Fruit fly (Drosophila melanogaster) whole organism, embryonic: ENCODE measurements around the gene CG42393.

ENCODE experiments used
- CG11093 ChIP-seq: fragments of 200-800 bp; sonication (Bioruptor generic); IDR thresholded peaks from 3 replicates; pipeline ENCODE4 v1.3.6; 2022; ENCODE audit warnings: missing biosample characterization, missing genetic modification characterization
- CG11456 ChIP-seq: fragments of 200-800 bp; sonication (Bioruptor generic); IDR thresholded peaks from 3 replicates; pipeline ENCODE4 v1.3.6; 2022; ENCODE audit warnings: missing biosample characterization, missing genetic modification characterization
- CG12155 ChIP-seq: fragments of 200-800 bp; sonication (Bioruptor generic); optimal IDR thresholded peaks from 3 replicates; lab custom pipeline; 2016; ENCODE audit warnings: missing biosample characterization, missing genetic modification characterization
- CG1602 ChIP-seq: fragments of 200-800 bp; sonication (Bioruptor generic); optimal IDR thresholded peaks from 3 replicates; lab custom pipeline; 2016; ENCODE audit warnings: missing biosample characterization, missing genetic modification characterization
- CG1603 ChIP-seq: fragments of 200-800 bp; sonication (Bioruptor generic); optimal IDR thresholded peaks from 2 replicates; lab custom pipeline; 2019; ENCODE audit warnings: missing biosample characterization, mild to moderate bottlenecking, missing genetic modification characterization, moderate library complexity
- CG2678 ChIP-seq: fragments of 200-800 bp; sonication (Bioruptor generic); optimal IDR thresholded peaks from 3 replicates; lab custom pipeline; 2019; ENCODE audit warnings: missing biosample characterization, mild to moderate bottlenecking, missing genetic modification characterization, moderate library complexity
- CG33557 ChIP-seq: fragments of 200-800 bp; sonication (Bioruptor generic); optimal IDR thresholded peaks from 2 replicates; lab custom pipeline; 2019; ENCODE audit warnings: missing biosample characterization, mild to moderate bottlenecking, missing genetic modification characterization, moderate library complexity
- CG34224 ChIP-seq: fragments of 200-800 bp; sonication (Bioruptor generic); IDR thresholded peaks from 3 replicates; pipeline ENCODE4 v1.3.6; 2022; ENCODE audit warnings: missing biosample characterization, missing genetic modification characterization; ENCODE audit not compliant: partially characterized antibody
- CG4328 ChIP-seq: fragments of 200-800 bp; sonication (Bioruptor generic); optimal IDR thresholded peaks from 3 replicates; lab custom pipeline; 2017; ENCODE audit warnings: missing biosample characterization, missing genetic modification reagents, missing genetic modification characterization
- CG4820 ChIP-seq: fragments of 200-800 bp; sonication (Bioruptor generic); optimal IDR thresholded peaks from 3 replicates; lab custom pipeline; 2016; ENCODE audit warnings: missing biosample characterization, missing genetic modification characterization
- CG6683 ChIP-seq: fragments of 200-800 bp; sonication (Bioruptor generic); optimal IDR thresholded peaks from 2 replicates; lab custom pipeline; 2017; ENCODE audit warnings: missing biosample characterization, mild to moderate bottlenecking, missing genetic modification characterization, missing genetic modification reagents
- CG7745 ChIP-seq: fragments of 200-800 bp; sonication (Bioruptor generic); optimal IDR thresholded peaks from 2 replicates; lab custom pipeline; 2018; ENCODE audit warnings: missing biosample characterization, mild to moderate bottlenecking, missing genetic modification characterization, moderate library complexity
- CG7786 ChIP-seq: fragments of 200-800 bp; sonication (Bioruptor generic); optimal IDR thresholded peaks from 2 replicates; lab custom pipeline; 2016; ENCODE audit warnings: missing biosample characterization, missing genetic modification characterization
- CG8388 ChIP-seq: fragments of 200-800 bp; sonication (Bioruptor generic); optimal IDR thresholded peaks from 2 replicates; lab custom pipeline; 2019; ENCODE audit warnings: missing biosample characterization, mild to moderate bottlenecking, missing genetic modification characterization, moderate library complexity
- CG8478 ChIP-seq: fragments of >200 bp; optimal IDR thresholded peaks from 2 replicates; lab custom pipeline; 2018
- CG9215 ChIP-seq: fragments of 200-800 bp; sonication (Bioruptor generic); IDR thresholded peaks from 2 replicates; pipeline ENCODE4 v1.3.6; 2022; ENCODE audit warnings: missing biosample characterization, missing genetic modification characterization
- Dref ChIP-seq: fragments of 200-800 bp; sonication (Bioruptor generic); IDR thresholded peaks from 2 replicates; pipeline ENCODE4 v1.3.6; 2022; ENCODE audit warnings: missing biosample characterization, missing genetic modification characterization
- Ets97D ChIP-seq: fragments of 200-800 bp; sonication (Bioruptor generic); optimal IDR thresholded peaks from 3 replicates; lab custom pipeline; 2016; ENCODE audit warnings: missing biosample characterization, missing genetic modification characterization
- GATAe ChIP-seq: fragments of 200-800 bp; sonication (Bioruptor generic); conservative IDR thresholded peaks from 2 replicates; pipeline ENCODE4 v1.3.6; 2022; ENCODE audit warnings: missing biosample characterization, missing genetic modification characterization
- Hsf ChIP-seq: fragments of 200-800 bp; sonication (Bioruptor generic); optimal IDR thresholded peaks from 3 replicates; lab custom pipeline; 2016; ENCODE audit warnings: missing biosample characterization, missing genetic modification characterization
- Meics ChIP-seq: fragments of 200-800 bp; sonication (Bioruptor generic); optimal IDR thresholded peaks from 2 replicates; lab custom pipeline; 2017; ENCODE audit warnings: missing biosample characterization, mild to moderate bottlenecking, missing genetic modification characterization
- Mes4 ChIP-seq: fragments of 200-800 bp; sonication (Bioruptor generic); optimal IDR thresholded peaks from 2 replicates; lab custom pipeline; 2016; ENCODE audit warnings: missing biosample characterization, missing genetic modification characterization
- Oli ChIP-seq: fragments of 200-800 bp; sonication (Bioruptor generic); optimal IDR thresholded peaks from 2 replicates; lab custom pipeline; 2018; ENCODE audit warnings: missing biosample characterization, mild to moderate bottlenecking, missing genetic modification characterization, moderate library complexity
- Ravus ChIP-seq: fragments of 200-800 bp; sonication (Bioruptor generic); IDR thresholded peaks from 2 replicates; pipeline ENCODE4 v1.3.6; 2022; ENCODE audit warnings: missing biosample characterization, missing genetic modification characterization
- Sox102F ChIP-seq: fragments of 200-800 bp; sonication (Bioruptor generic); optimal IDR thresholded peaks from 2 replicates; lab custom pipeline; 2018; ENCODE audit warnings: missing biosample characterization, mild to moderate bottlenecking, missing genetic modification characterization, moderate library complexity
- TFAM ChIP-seq: fragments of 200-800 bp; sonication (Bioruptor generic); optimal IDR thresholded peaks from 2 replicates; lab custom pipeline; 2017; ENCODE audit warnings: missing biosample characterization, missing genetic modification characterization, inconsistent platforms
- ab ChIP-seq: fragments of 200-800 bp; sonication (Bioruptor generic); optimal IDR thresholded peaks from 2 replicates; lab custom pipeline; 2016; ENCODE audit warnings: missing biosample characterization, missing genetic modification characterization
- bowl ChIP-seq: fragments of 200-800 bp; sonication (Bioruptor generic); IDR thresholded peaks from 2 replicates; pipeline ENCODE4 v1.3.6; 2022; ENCODE audit warnings: missing biosample characterization, missing genetic modification characterization
- cg ChIP-seq: fragments of 200-800 bp; sonication (Bioruptor generic); optimal IDR thresholded peaks from 3 replicates; lab custom pipeline; 2019; ENCODE audit warnings: missing biosample characterization, mild to moderate bottlenecking, missing genetic modification characterization, moderate library complexity
- crp ChIP-seq, 2 experiments: fragments of 200-800 bp; sonication (Bioruptor generic); optimal IDR thresholded peaks; 2 replicates in 1 of 2; 3 replicates in 1 of 2; lab custom pipeline; 2017; ENCODE audit warnings: missing biosample characterization in 2 of 2, missing genetic modification characterization in 2 of 2, mild to moderate bottlenecking in 1 of 2, moderate library complexity in 1 of 2
- dati ChIP-seq: fragments of 200-800 bp; sonication (Bioruptor generic); IDR thresholded peaks from 2 replicates; pipeline ENCODE4 v1.3.6; 2022; ENCODE audit warnings: missing biosample characterization, missing genetic modification characterization
- dmrt11E ChIP-seq: fragments of 200-800 bp; sonication (Bioruptor generic); optimal IDR thresholded peaks from 3 replicates; lab custom pipeline; 2018; ENCODE audit warnings: missing biosample characterization, mild to moderate bottlenecking, missing genetic modification characterization, moderate library complexity
- hkb ChIP-seq, 2 experiments: fragments of 200-800 bp in 1 of 2; fragments of >200 bp in 1 of 2; sonication (Bioruptor generic) in 1 of 2; IDR thresholded peaks in 1 of 2; optimal IDR thresholded peaks in 1 of 2; 2 replicates each; pipeline versions ENCODE4 v1.3.6 to Lab custom; 2017 to 2022; ENCODE audit warnings: missing biosample characterization in 1 of 2, missing genetic modification characterization in 1 of 2
- kay ChIP-seq: fragments of 200-800 bp; sonication (Bioruptor generic); optimal IDR thresholded peaks from 2 replicates; lab custom pipeline; 2016; ENCODE audit warnings: missing biosample characterization, missing genetic modification characterization
- ken ChIP-seq: fragments of 200-800 bp; sonication (Bioruptor generic); IDR thresholded peaks from 3 replicates; pipeline ENCODE4 v1.3.6; 2022; ENCODE audit warnings: missing biosample characterization, missing genetic modification characterization
- klu ChIP-seq: fragments of 200-800 bp; sonication (Bioruptor generic); IDR thresholded peaks from 2 replicates; pipeline ENCODE4 v1.3.6; 2022; ENCODE audit warnings: missing biosample characterization, missing genetic modification characterization
- lilli ChIP-seq: fragments of 200-800 bp; sonication (Bioruptor generic); optimal IDR thresholded peaks from 3 replicates; lab custom pipeline; 2016; ENCODE audit warnings: missing biosample characterization, missing genetic modification characterization
- odd ChIP-seq: fragments of 200-800 bp; sonication (Bioruptor generic); optimal IDR thresholded peaks from 2 replicates; lab custom pipeline; 2017; ENCODE audit warnings: missing biosample characterization, mild to moderate bottlenecking, missing genetic modification characterization
- pan ChIP-seq, 4 experiments: fragments of >200 bp in 3 of 4; fragments of 200-800 bp in 1 of 4; sonication (Bioruptor generic) in 1 of 4; optimal IDR thresholded peaks in 3 of 4; IDR thresholded peaks in 1 of 4; 2 replicates each; pipeline versions ENCODE4 v1.3.6 to Lab custom; 2017 to 2022; ENCODE audit warnings: missing biosample characterization in 2 of 4, missing genetic modification characterization in 2 of 4, mixed read lengths in 1 of 4
- pho ChIP-seq: fragments of 200-800 bp; sonication (Bioruptor generic); optimal IDR thresholded peaks from 2 replicates; lab custom pipeline; 2016; ENCODE audit warnings: missing biosample characterization, missing genetic modification characterization
- salm ChIP-seq: fragments of 200-800 bp; sonication (Bioruptor generic); optimal IDR thresholded peaks from 2 replicates; lab custom pipeline; 2018; ENCODE audit warnings: missing biosample characterization, mild to moderate bottlenecking, missing genetic modification characterization
- sisA ChIP-seq: fragments of 200-800 bp; sonication (Bioruptor generic); IDR thresholded peaks from 2 replicates; pipeline ENCODE4 v1.3.6; 2022; ENCODE audit warnings: missing biosample characterization, missing genetic modification characterization
- sob ChIP-seq: fragments of 200-800 bp; sonication (Bioruptor generic); IDR thresholded peaks from 2 replicates; pipeline ENCODE4 v1.3.6; 2022; ENCODE audit warnings: missing biosample characterization, missing genetic modification characterization
- tio ChIP-seq: fragments of 200-800 bp; sonication (Bioruptor generic); optimal IDR thresholded peaks from 2 replicates; lab custom pipeline; 2017; ENCODE audit warnings: missing biosample characterization, missing genetic modification characterization, inconsistent platforms
- toy ChIP-seq: fragments of 200-800 bp; sonication (Bioruptor generic); IDR thresholded peaks from 2 replicates; pipeline ENCODE4 v1.3.6; 2022; ENCODE audit warnings: missing biosample characterization, missing genetic modification characterization
- trh ChIP-seq: fragments of 200-800 bp; sonication (Bioruptor generic); optimal IDR thresholded peaks from 2 replicates; lab custom pipeline; 2016; ENCODE audit warnings: missing biosample characterization, missing genetic modification characterization
- z ChIP-seq: fragments of 200-800 bp; sonication (Bioruptor generic); IDR thresholded peaks from 3 replicates; pipeline ENCODE4 v1.3.6; 2022; ENCODE audit warnings: missing biosample characterization, missing genetic modification characterization
- zfh2 ChIP-seq: fragments of 200-800 bp; sonication (Bioruptor generic); optimal IDR thresholded peaks from 2 replicates; lab custom pipeline; 2016; ENCODE audit warnings: missing biosample characterization, missing genetic modification characterization

Gene CG42393

DNA sequence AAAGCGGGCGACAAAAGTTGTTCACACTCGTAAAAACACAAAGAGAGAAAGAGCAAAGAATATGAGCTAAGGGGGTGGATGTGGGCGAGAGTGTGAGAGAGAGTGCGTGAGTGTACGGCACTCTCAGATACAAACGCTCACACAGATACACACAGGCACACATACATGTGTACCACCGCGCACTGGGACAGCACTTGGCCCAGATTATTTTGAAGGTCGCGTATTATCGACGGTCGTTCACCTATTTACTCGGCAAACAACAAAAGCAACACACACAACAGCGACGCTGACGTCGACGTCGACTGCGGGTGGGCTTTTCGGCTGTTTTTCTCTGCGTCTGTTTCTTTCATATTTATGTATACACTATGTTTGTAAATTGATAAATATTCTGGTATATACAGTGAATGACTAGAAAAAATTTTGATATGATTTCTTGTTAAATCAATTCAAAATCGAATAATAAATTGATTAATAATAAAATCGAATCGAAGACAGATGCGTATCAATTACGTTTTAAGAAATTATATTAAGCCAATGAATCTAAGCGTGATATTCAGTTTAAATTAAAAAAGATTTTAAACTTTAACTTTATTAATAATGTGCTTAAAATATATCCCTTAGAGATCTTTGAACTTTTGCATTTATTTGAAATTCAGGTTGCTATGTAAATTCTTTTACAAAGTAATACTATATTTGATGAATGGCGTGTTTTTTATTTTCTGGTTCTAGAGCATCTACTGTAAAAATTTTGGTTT lies 12.8 kb upstream of the CG42393 start (continued):
- TF ChIP-seq pan (optimal IDR thresholded peaks at IDR 0.05; lab: Kevin White, UChicago) (no peak), pan (GFP tag; optimal IDR thresholded peaks at IDR 0.05 in 1 of 2, IDR thresholded peaks at IDR 0.05 in 1 of 2) (peak in 1 of 2 experiments; percentile 64), CG6683 (peak; percentile 78), dmrt11E (tag; lab: Kevin White, UChicago) (peak; percentile 62), z (GFP tag; lab: Robert Waterston, UW) (peak; percentile 85), CG8478 (lab: Kevin White, UChicago) (no peak), odd (peak; percentile 80), Dref (no peak), pho (GFP tag; lab: Kevin White, UChicago) (peak; percentile 11), CG34224 (GFP tag; lab: Robert Waterston, UW) (peak; percentile 57), dati (no peak), Sox102F (GFP tag; lab: Kevin White, UChicago) (peak; percentile 68), trh (GFP tag; lab: Kevin White, UChicago) (peak; percentile 64), CG11093 (no peak; the same call in 2 of the 3 replicates), sob (GFP tag; lab: Robert Waterston, UW) (peak; percentile 66; the same call in 1 of the 2 replicates), tio (GFP tag; lab: Kevin White, UChicago) (peak; percentile 58), klu (GFP tag; lab: Robert Waterston, UW) (no peak), CG4820 (peak; percentile 56), Meics (GFP tag; lab: Kevin White, UChicago) (peak; percentile 67), CG11456 (GFP tag; lab: Robert Waterston, UW) (0 out of 3 replicates have a peak, but pooled peaks have one; percentile 19), kay (GFP tag; lab: Kevin White, UChicago) (peak; percentile 68), CG9215 (GFP tag; lab: Robert Waterston, UW) (no peak), zfh2 (GFP tag; lab: Kevin White, UChicago) (no peak), CG4328 (GFP tag; lab: Kevin White, UChicago) (peak; percentile 80), TFAM (GFP tag; lab: Kevin White, UChicago) (peak; percentile 35), sisA (GFP tag; lab: Robert Waterston, UW) (no peak), CG7745 (tag; lab: Kevin White, UChicago) (peak; percentile 79), Ravus (GFP tag; lab: Robert Waterston, UW) (no peak), Ets97D (peak; percentile 32), CG33557 (GFP tag; lab: Kevin White, UChicago) (peak; percentile 87), CG12155 (GFP tag; lab: Kevin White, UChicago) (peak; percentile 33), cg (GFP tag; lab: Kevin White, UChicago) (peak; percentile 93), CG8388 (peak; percentile 10), hkb (optimal IDR thresholded peaks at IDR 0.05; lab: Kevin White, UChicago) (no peak), hkb (GFP tag; IDR thresholded peaks at IDR 0.05; lab: Robert Waterston, UW) (peak; percentile 78), CG1603 (tag; lab: Kevin White, UChicago) (peak; percentile 79), toy (GFP tag; lab: Robert Waterston, UW) (peak; percentile 32; the same call in 1 of the 2 replicates), crp (GFP tag; optimal IDR thresholded peaks at IDR 0.05; lab: Kevin White, UChicago) (peak in 1 of 2 experiments; percentile 19), CG1602 (no peak), Oli (peak; percentile 17), lilli (GFP tag; lab: Kevin White, UChicago) (peak; percentile 25), GATAe (GFP tag; lab: Robert Waterston, UW) (peak; percentile 82), bowl (GFP tag; lab: Robert Waterston, UW) (0 out of 2 replicates have a peak, but pooled peaks have one; percentile 22), ab (GFP tag; lab: Kevin White, UChicago) (peak; percentile 44), CG7786 (GFP tag; lab: Kevin White, UChicago) (peak; percentile 38), ken (no peak; the same call in 2 of the 3 replicates), CG2678 (tag; lab: Kevin White, UChicago) (peak; percentile 76), Mes4 (GFP tag; lab: Kevin White, UChicago) (peak; percentile 69), salm (tag; lab: Kevin White, UChicago) (peak; percentile 65), Hsf (peak; percentile 23)
